Fruit fly (Drosophila melanogaster): ENCODE results near the gene nrv2.

The nrv2 gene

dm6 chr2L:6787029-6787972, 11.4 kb downstream of the nrv2 start (continued):
- TF ChIP-seq HLH54F (GFP tag; optimal IDR thresholded peaks at IDR 0.05) (peak; percentile 98), Neu2 (GFP tag; optimal IDR thresholded peaks at IDR 0.05; ENCODE audit: borderline replicate concordance) (peak; percentile 88), CG12942 (GFP tag; optimal IDR thresholded peaks at IDR 0.05) (peak; percentile 93), Eip74EF (GFP tag; optimal IDR thresholded peaks at IDR 0.05) (peak in 1 of 2 experiments; percentile 96), Poxn (GFP tag; IDR thresholded peaks at IDR 0.05) (peak; percentile 73), cas (GFP tag; IDR thresholded peaks at IDR 0.05) (peak; percentile 61), lab (GFP tag; optimal IDR thresholded peaks at IDR 0.05) (peak; percentile 93), Abd-B (GFP tag; optimal IDR thresholded peaks at IDR 0.05) (peak; percentile 96), CG30431 (GFP tag; optimal IDR thresholded peaks at IDR 0.05) (peak; percentile 93), CG2202 (tag; optimal IDR thresholded peaks at IDR 0.05) (peak; percentile 86), prd (optimal IDR thresholded peaks at IDR 0.05) (no peak), prd (GFP tag; IDR thresholded peaks at IDR 0.05) (peak; percentile 91), sima (GFP tag; optimal IDR thresholded peaks at IDR 0.05) (peak; percentile 88), Opbp (GFP tag; IDR thresholded peaks at IDR 0.05; ENCODE audit: partially characterized antibody) (0 out of 3 replicates have a peak, but pooled peaks have one; percentile 44), hth (optimal IDR thresholded peaks at IDR 0.05) (no peak), scrt (GFP tag; optimal IDR thresholded peaks at IDR 0.05) (peak; percentile 93), Oli (tag; optimal IDR thresholded peaks at IDR 0.05) (peak; percentile 97), knrl (GFP tag; IDR thresholded peaks at IDR 0.05; ENCODE audit: partially characterized antibody) (peak; percentile 64; the same call in 2 of the 3 replicates), Tbp (GFP tag; optimal IDR thresholded peaks at IDR 0.05) (no peak), Ptx1 (GFP tag; IDR thresholded peaks at IDR 0.05) (peak; percentile 94), NK7.1 (GFP tag; optimal IDR thresholded peaks at IDR 0.05) (peak; percentile 95), Bdp1 (GFP tag; optimal IDR thresholded peaks at IDR 0.05) (peak; percentile 82), CG17829 (tag; optimal IDR thresholded peaks at IDR 0.05) (peak; percentile 94), gcm2 (GFP tag; optimal IDR thresholded peaks at IDR 0.05) (peak; percentile 83), stc (GFP tag; IDR thresholded peaks at IDR 0.05) (peak; percentile 67), CG17186 (GFP tag; optimal IDR thresholded peaks at IDR 0.05) (peak; percentile 71), Elba2 (GFP tag; optimal IDR thresholded peaks at IDR 0.05) (peak; percentile 32), zfh2 (GFP tag; optimal IDR thresholded peaks at IDR 0.05) (peak; percentile 97), pnt (GFP tag; optimal IDR thresholded peaks at IDR 0.05) (peak; percentile 96), ewg (GFP tag; optimal IDR thresholded peaks at IDR 0.05) (peak; percentile 84), ATbp (GFP tag; optimal IDR thresholded peaks at IDR 0.05) (peak; percentile 90), CG12104 (GFP tag; optimal IDR thresholded peaks at IDR 0.05) (peak; percentile 98), CG1233 (GFP tag; optimal IDR thresholded peaks at IDR 0.05) (peak; percentile 96), CG14050 (GFP tag; IDR thresholded peaks at IDR 0.05) (peak; percentile 74), CG10979 (tag; optimal IDR thresholded peaks at IDR 0.05) (peak; percentile 96), HmgD (GFP tag; optimal IDR thresholded peaks at IDR 0.05) (peak; percentile 91), ranshi (GFP tag; IDR thresholded peaks at IDR 0.05) (peak; percentile 83), ro (GFP tag; IDR thresholded peaks at IDR 0.05) (peak; percentile 78; the same call in 1 of the 2 replicates), CG13775 (GFP tag; optimal IDR thresholded peaks at IDR 0.05) (peak; percentile 97), CG7987 (GFP tag; optimal IDR thresholded peaks at IDR 0.05) (peak; percentile 81), CG17612 (GFP tag; IDR thresholded peaks at IDR 0.05) (peak; percentile 77), fru (optimal IDR thresholded peaks at IDR 0.05) (no peak), Bteb2 (GFP tag; optimal IDR thresholded peaks at IDR 0.05) (peak; percentile 94), eve (GFP tag; optimal IDR thresholded peaks at IDR 0.05) (peak in 1 of 2 experiments; percentile 100), pfk (GFP tag; optimal IDR thresholded peaks at IDR 0.05) (no peak), gsb-n (tag; optimal IDR thresholded peaks at IDR 0.05) (peak; percentile 89), tup (GFP tag; optimal IDR thresholded peaks at IDR 0.05) (peak; percentile 60), Taf1 (GFP tag; IDR thresholded peaks at IDR 0.05) (peak; percentile 66; the same call in 1 of the 2 replicates), CG14667 (GFP tag; IDR thresholded peaks at IDR 0.05) (peak; percentile 81)
